Worm (Caenorhabditis elegans): ENCODE measurements around the gene F29B9.12.

Gene F29B9.12

DNA sequence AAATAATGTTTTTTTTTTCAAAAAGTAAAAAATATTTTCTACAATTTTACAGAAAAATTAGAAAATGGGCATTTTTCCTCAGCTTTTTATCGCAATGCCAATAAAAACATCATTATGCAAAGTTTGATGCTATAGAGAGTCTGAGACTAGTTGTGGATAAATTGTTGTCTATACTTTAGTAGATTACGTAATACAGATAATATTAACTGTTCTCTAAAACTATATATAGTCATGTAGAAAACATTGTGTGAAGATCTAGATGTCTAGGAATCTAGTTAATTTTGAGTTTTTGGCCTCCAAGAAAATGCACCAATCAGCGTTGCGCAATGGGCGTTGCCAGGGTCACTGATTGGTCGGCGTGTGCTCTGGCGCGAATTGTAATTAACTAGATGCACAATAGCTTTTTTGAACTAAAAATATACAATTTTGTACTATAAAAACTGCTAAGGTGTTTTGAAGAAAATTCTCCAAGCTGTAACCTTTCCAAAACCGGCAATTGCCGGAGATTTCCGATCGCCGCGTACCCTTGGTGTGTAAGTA, 17.0 kb downstream of the F29B9.12 start:
- TF ChIP-seq M03D4.4 (tag; optimal IDR thresholded peaks at IDR 0.05) = no peak
- peak; percentile 52 for TF ChIP-seq zip-8 (tag; optimal IDR thresholded peaks at IDR 0.05)

DNA sequence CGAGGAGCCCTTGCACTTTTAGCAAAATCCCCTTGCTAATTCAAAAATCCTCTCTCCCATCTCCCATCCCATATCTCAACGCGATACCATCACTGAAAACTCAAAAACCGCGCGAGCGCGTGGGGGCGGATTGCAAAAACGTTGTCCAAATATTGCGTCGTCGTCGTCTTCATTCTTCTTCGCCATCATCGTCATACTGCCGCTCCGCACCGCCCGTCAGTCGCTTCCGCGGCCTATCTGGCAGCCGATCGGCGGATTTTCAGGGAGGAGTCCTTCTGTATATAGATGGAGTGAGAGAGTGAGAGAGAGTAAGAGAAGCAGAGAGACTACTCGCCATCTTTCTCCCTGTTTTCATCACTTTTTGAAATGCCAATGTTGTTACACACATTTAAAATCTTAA, 17.6 kb downstream of the F29B9.12 start:
- TF ChIP-seq mep-1 (tag; optimal IDR thresholded peaks at IDR 0.05) = no peak
- peak; percentile 29 for TF ChIP-seq ham-2 (GFP tag; optimal IDR thresholded peaks at IDR 0.05)
- TF ChIP-seq nhr-76 (tag; optimal IDR thresholded peaks at IDR 0.05) = no peak

- no peak for TF ChIP-seq unc-62 (GFP tag; optimal IDR thresholded peaks at IDR 0.05)
- TF ChIP-seq ces-1 (GFP tag; optimal IDR thresholded peaks at IDR 0.05) = no peak
- TF ChIP-seq mls-2 (tag; optimal IDR thresholded peaks at IDR 0.05) = no peak
- peak; percentile 11 for TF ChIP-seq blmp-1 (tag; optimal IDR thresholded peaks at IDR 0.05)
- TF ChIP-seq ham-2 (GFP tag; optimal IDR thresholded peaks at IDR 0.05) = no peak
- no peak for TF ChIP-seq elt-1 (tag; optimal IDR thresholded peaks at IDR 0.05; ENCODE audit: borderline replicate concordance, insufficient read depth)
These were observed 18.9 kb downstream of the F29B9.12 start, which contains the start of gene bus-4 for ce11 chrIV:4688221-4688620. TSS of gene bus-4 (plus strand) at chrIV:4688269.

ce11 chrIV:4692463-4692862, 23.1 kb downstream of the F29B9.12 start, which contains the start of gene spe-51:
TSS of gene spe-51 (plus strand) at chrIV:4692763.
- TF ChIP-seq hlh-1 (tag; optimal IDR thresholded peaks at IDR 0.05) (no peak), lin-32 (GFP tag; optimal IDR thresholded peaks at IDR 0.05) (no peak), ham-2 (GFP tag; optimal IDR thresholded peaks at IDR 0.05) (no peak), elt-1 (tag; optimal IDR thresholded peaks at IDR 0.05; ENCODE audit: borderline replicate concordance, insufficient read depth) (no peak), unc-39 (tag; optimal IDR thresholded peaks at IDR 0.05) (no peak), nhr-2 (tag; optimal IDR thresholded peaks at IDR 0.05) (no peak), drap-1 (GFP tag; optimal IDR thresholded peaks at IDR 0.05) (no peak), mep-1 (tag; optimal IDR thresholded peaks at IDR 0.05) (no peak), sem-2 (GFP tag; optimal IDR thresholded peaks at IDR 0.05) (no peak), nhr-12 (tag; optimal IDR thresholded peaks at IDR 0.05) (no peak), pha-4 (tag; optimal IDR thresholded peaks at IDR 0.05) (no peak)

DNA sequence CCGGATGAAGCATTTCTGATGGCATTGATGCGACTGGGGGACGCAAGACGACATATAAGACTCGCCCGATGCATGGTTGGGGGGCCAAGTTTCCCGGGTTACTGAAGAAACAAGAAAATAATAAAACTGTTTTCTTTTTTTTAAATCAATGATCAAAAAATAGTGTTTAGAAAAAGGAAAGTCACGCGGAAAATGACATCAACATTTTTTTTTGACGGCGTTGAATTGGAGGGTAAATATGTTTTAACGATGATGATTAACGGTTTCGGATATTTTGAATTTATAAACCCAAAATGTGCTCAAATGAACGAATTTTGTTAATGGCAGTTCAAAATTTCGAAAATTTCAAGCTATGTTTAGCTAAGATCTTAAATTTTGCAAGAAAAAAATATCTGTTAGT, 34.6 kb downstream of the F29B9.12 start, which contains the start of gene ogdh-1:
TSS of gene ogdh-1 (minus strand) at position 101 of the 400 bp plus-strand sequence.
- TF ChIP-seq zip-8 (tag; optimal IDR thresholded peaks at IDR 0.05) (no peak), mab-5 (tag; optimal IDR thresholded peaks at IDR 0.05) (no peak), hlh-1 (tag; optimal IDR thresholded peaks at IDR 0.05) (no peak), lsy-2 (tag; optimal IDR thresholded peaks at IDR 0.05) (no peak), M03D4.4 (tag; optimal IDR thresholded peaks at IDR 0.05) (no peak), ceh-39 (tag; optimal IDR thresholded peaks at IDR 0.05) (no peak)

DNA sequence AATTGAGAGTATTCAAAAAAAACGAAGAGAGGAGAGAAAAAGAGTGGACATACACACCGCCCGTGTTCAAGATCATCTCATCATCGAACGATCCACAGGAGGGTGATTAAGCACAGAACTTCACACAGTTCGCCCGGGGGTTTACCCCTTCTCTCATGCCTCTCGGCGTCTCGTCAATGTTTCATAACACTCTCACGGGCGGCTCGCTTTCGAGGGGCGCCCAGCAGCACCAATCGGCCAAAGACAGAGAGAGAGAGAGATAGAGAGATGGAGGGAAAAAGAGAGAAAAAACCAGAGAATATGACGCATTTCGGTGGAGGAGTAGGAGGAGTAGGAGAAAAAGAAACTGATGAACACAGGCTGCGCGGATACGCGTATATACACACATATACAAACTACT, 35.8 kb downstream of the F29B9.12 start:
- TF ChIP-seq lin-13 (tag; optimal IDR thresholded peaks at IDR 0.05) (no peak), M03D4.4 (tag; optimal IDR thresholded peaks at IDR 0.05) (no peak), lin-32 (GFP tag; optimal IDR thresholded peaks at IDR 0.05) (no peak), ces-1 (GFP tag; optimal IDR thresholded peaks at IDR 0.05) (no peak), snpc-4 (tag; optimal IDR thresholded peaks at IDR 0.05) (no peak), ceh-43 (GFP tag; optimal IDR thresholded peaks at IDR 0.05) (no peak), tbx-8 (GFP tag; optimal IDR thresholded peaks at IDR 0.05) (no peak), ham-2 (GFP tag; optimal IDR thresholded peaks at IDR 0.05) (peak; percentile 34), nhr-76 (tag; optimal IDR thresholded peaks at IDR 0.05) (no peak), mls-2 (tag; optimal IDR thresholded peaks at IDR 0.05) (peak; percentile 48), ztf-11 (tag; optimal IDR thresholded peaks at IDR 0.05) (no peak), flh-1 (GFP tag; optimal IDR thresholded peaks at IDR 0.05) (no peak), sem-2 (GFP tag; optimal IDR thresholded peaks at IDR 0.05) (no peak), sptf-1 (tag; optimal IDR thresholded peaks at IDR 0.05) (peak; percentile 54), ceh-83 (GFP tag; optimal IDR thresholded peaks at IDR 0.05) (no peak), mab-5 (tag; optimal IDR thresholded peaks at IDR 0.05) (no peak), cnd-1 (tag; optimal IDR thresholded peaks at IDR 0.05) (no peak), unc-62 (GFP tag; optimal IDR thresholded peaks at IDR 0.05) (no peak), nhr-28 (tag; optimal IDR thresholded peaks at IDR 0.05) (no peak), elt-1 (tag; optimal IDR thresholded peaks at IDR 0.05; ENCODE audit: borderline replicate concordance, insufficient read depth) (no peak), nhr-12 (tag; optimal IDR thresholded peaks at IDR 0.05) (no peak)
